Worm (Caenorhabditis elegans): Measurements from ENCODE around the gene C27H5.2.
A peak's percentile ranks its signal among the peaks of the same experiment; 100 is the strongest.

C27H5.2 gene

DNA sequence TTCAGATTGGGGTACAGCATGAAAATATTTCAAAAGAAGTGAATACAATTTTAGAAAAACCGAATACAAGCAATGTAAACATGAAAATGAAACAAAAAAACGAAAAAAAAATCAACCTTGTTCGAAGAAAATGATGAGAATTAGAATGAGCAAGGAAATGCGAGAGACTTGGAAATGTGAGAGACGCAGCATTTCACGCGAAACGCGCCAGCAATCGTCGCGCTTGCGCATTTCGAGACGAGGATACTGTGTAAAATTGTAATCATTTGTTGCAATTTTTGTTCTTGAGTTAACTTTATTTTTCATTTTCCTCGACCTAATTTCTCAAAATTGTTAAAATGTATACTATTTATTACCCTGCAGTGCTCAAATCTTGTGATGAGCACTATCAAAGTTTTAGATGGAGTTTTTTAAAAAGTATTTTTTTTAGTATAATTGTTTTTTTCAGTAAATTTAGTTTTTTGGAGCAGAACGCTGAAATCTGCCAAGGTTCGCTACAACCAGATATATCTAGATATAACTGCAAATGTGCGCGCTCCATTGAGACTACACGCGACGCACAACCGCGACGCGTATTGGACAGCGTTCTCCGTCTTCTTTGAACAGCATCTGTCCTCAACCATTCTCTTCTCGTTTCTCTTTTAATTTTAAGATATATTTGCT, 3.3 kb upstream of the C27H5.2 start, which contains the start of gene fust-1 (continued):
- TF ChIP-seq nhr-80 (tag; optimal IDR thresholded peaks at IDR 0.05), result peak; percentile 70
- no peak for TF ChIP-seq nhr-27 (tag; optimal IDR thresholded peaks at IDR 0.05)
- peak; percentile 75 for TF ChIP-seq him-1 (tag; optimal IDR thresholded peaks at IDR 0.05)
- no peak for TF ChIP-seq nhr-120 (GFP tag; IDR thresholded peaks at IDR 0.05)
- TF ChIP-seq hrde-1 (tag; optimal IDR thresholded peaks at IDR 0.05; ENCODE audit: borderline replicate concordance), result peak; percentile 74
- TF ChIP-seq lin-35 (GFP tag; optimal IDR thresholded peaks at IDR 0.05), result peak in 2 of 3 experiments; percentile 80 to 93
- TF ChIP-seq efl-1 (GFP tag; optimal IDR thresholded peaks at IDR 0.05), result peak; percentile 64
- TF ChIP-seq lsy-27 (tag; optimal IDR thresholded peaks at IDR 0.05; ENCODE audit: borderline replicate concordance, insufficient read depth), result no peak
- TF ChIP-seq unc-130 (GFP tag; optimal IDR thresholded peaks at IDR 0.05), result peak; percentile 68
- no peak for TF ChIP-seq ccch-3 (GFP tag; optimal IDR thresholded peaks at IDR 0.05)
- TF ChIP-seq lin-54 (GFP tag; optimal IDR thresholded peaks at IDR 0.05), result peak; percentile 96
- peak; percentile 88 for TF ChIP-seq ceh-100 (GFP tag; IDR thresholded peaks at IDR 0.05)
- TF ChIP-seq bed-1 (GFP tag; IDR thresholded peaks at IDR 0.05), result no peak
- TF ChIP-seq D2030.7 (GFP tag; IDR thresholded peaks at IDR 0.05), result peak; percentile 89
- TF ChIP-seq B0261.1 (tag; optimal IDR thresholded peaks at IDR 0.05), result peak; percentile 27
- no peak for TF ChIP-seq akir-1 (GFP tag; optimal IDR thresholded peaks at IDR 0.05)
- no peak for TF ChIP-seq sptf-2 (GFP tag; optimal IDR thresholded peaks at IDR 0.05)
- peak; percentile 98 for TF ChIP-seq dox-1 (GFP tag; IDR thresholded peaks at IDR 0.05)
- TF ChIP-seq tbx-9 (tag; optimal IDR thresholded peaks at IDR 0.05; ENCODE audit: borderline replicate concordance), result no peak
- peak; percentile 87 for TF ChIP-seq F23B12.7 (tag; optimal IDR thresholded peaks at IDR 0.05; ENCODE audit: insufficient read depth)
- TF ChIP-seq somi-1 (GFP tag; optimal IDR thresholded peaks at IDR 0.05), result peak; percentile 80
- TF ChIP-seq zfh-2 (GFP tag; conservative IDR thresholded peaks at IDR 0.05), result no peak
- peak; percentile 14 for TF ChIP-seq die-1 (tag; optimal IDR thresholded peaks at IDR 0.05)
- TF ChIP-seq ztf-22 (GFP tag; optimal IDR thresholded peaks at IDR 0.05), result peak; percentile 73
- TF ChIP-seq athp-1 (tag; optimal IDR thresholded peaks at IDR 0.05), result peak; percentile 93
- peak; percentile 97 for TF ChIP-seq mcd-1 (GFP tag; IDR thresholded peaks at IDR 0.05)
- no peak for TF ChIP-seq Y79H2A.3 (GFP tag; conservative IDR thresholded peaks at IDR 0.05)
- TF ChIP-seq ztf-28 (GFP tag; IDR thresholded peaks at IDR 0.05), result no peak
- no peak for TF ChIP-seq T07F8.4 (tag; optimal IDR thresholded peaks at IDR 0.05)
- peak; percentile 79 for TF ChIP-seq gei-17 (GFP tag; optimal IDR thresholded peaks at IDR 0.05)
- TF ChIP-seq F57A8.1 (GFP tag; optimal IDR thresholded peaks at IDR 0.05), result no peak
- peak; percentile 54 for TF ChIP-seq madf-10 (tag; optimal IDR thresholded peaks at IDR 0.05)
- TF ChIP-seq hmg-1.2 (GFP tag; IDR thresholded peaks at IDR 0.05), result peak; percentile 97
- peak; percentile 90 for TF ChIP-seq ceh-27 (GFP tag; optimal IDR thresholded peaks at IDR 0.05)
- TF ChIP-seq madf-6 (GFP tag; IDR thresholded peaks at IDR 0.05), result peak; percentile 95
- no peak for TF ChIP-seq Y67H2A.10 (GFP tag; conservative IDR thresholded peaks at IDR 0.05)
- TF ChIP-seq hsf-1 (GFP tag; IDR thresholded peaks at IDR 0.05), result peak; percentile 88
- peak; percentile 96 for TF ChIP-seq nfyb-1 (GFP tag; IDR thresholded peaks at IDR 0.05)
- no peak for TF ChIP-seq fkh-3 (tag; optimal IDR thresholded peaks at IDR 0.05)
- TF ChIP-seq F39B2.1 (GFP tag; IDR thresholded peaks at IDR 0.05), result peak; percentile 82; the same call in 1 of the 2 replicates
- TF ChIP-seq madf-8 (GFP tag; conservative IDR thresholded peaks at IDR 0.05), result peak; percentile 86
- no peak for TF ChIP-seq ceh-58 (GFP tag; IDR thresholded peaks at IDR 0.05)
- TF ChIP-seq F55B11.4 (tag; optimal IDR thresholded peaks at IDR 0.05; ENCODE audit: borderline replicate concordance, insufficient read depth), result no peak
- TF ChIP-seq snpc-1.1 (tag; optimal IDR thresholded peaks at IDR 0.05; ENCODE audit: insufficient read depth), result peak; percentile 79
- TF ChIP-seq ztf-25 (GFP tag; IDR thresholded peaks at IDR 0.05), result no peak
- no peak; the same call in 1 of the 2 replicates for TF ChIP-seq egrh-3 (GFP tag; IDR thresholded peaks at IDR 0.05)
- TF ChIP-seq ceh-40 (GFP tag; IDR thresholded peaks at IDR 0.05), result no peak

All from whole organism, young adult.